Fruit fly (Drosophila melanogaster) ovary, adult (tissue): ENCODE measurements around the gene sima.

ENCODE experiments used
- CG17801 ChIP-seq: fragments of 200-800 bp; optimal IDR thresholded peaks from 2 replicates; lab custom pipeline; 2019; ENCODE audit warnings: missing biosample characterization, mild to moderate bottlenecking, missing genetic modification characterization, moderate library complexity; ENCODE audit not compliant: partially characterized antibody

sima gene

dm6 chr3R:30037630-30038029, 20.5 kb upstream of the sima start, which contains the start of gene ocn:
Gene ocn, minus strand, starts transcription at chr3R:30037730.
- TF ChIP-seq CG17801 (GFP tag; lab: Kevin White, UChicago): no peak

dm6 chr3R:30038628-30039027, 19.5 kb upstream of the sima start, which contains the start of gene janB:
Gene janB, minus strand, starts transcription at chr3R:30038728.
- TF ChIP-seq CG17801 (GFP tag; lab: Kevin White, UChicago): no peak

dm6 chr3R:30039494-30039893, 18.6 kb upstream of the sima start, which contains the start of the genes janA, Sry-alpha and Sry-beta:
Gene janA, minus strand, starts transcription at chr3R:30039533.
Gene Sry-alpha, plus strand, starts transcription at chr3R:30039719.
Gene Sry-beta, plus strand, starts transcription at chr3R:30039719.
- TF ChIP-seq CG17801 (GFP tag; lab: Kevin White, UChicago): no peak

DNA sequence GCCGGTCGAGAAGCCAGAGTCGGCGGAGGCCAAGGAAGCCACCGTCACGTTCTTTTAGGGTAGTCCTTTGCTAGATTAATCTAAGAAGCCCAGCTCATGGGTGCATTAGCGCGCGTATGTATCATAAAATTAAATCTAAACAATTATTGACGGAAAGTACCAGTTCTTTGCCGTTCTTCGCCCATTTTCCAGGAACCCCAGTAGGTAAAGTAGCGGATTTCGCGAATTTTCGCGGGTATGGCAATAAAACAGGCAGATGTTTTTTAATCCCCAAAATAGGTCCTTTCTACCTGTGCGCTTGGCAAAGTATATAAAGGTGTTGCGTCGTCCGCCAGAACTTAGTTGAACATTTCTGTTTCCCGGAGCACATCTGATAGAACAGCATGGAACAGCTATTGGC, 17.2 kb upstream of the sima start:
- no peak for TF ChIP-seq CG17801 (GFP tag; lab: Kevin White, UChicago)

- TF ChIP-seq CG17801 (GFP tag; lab: Kevin White, UChicago): peak; percentile 68
These were observed 14.9 kb upstream of the sima start, which contains the start of gene Sry-delta for dm6 chr3R:30043139-30043744. Gene Sry-delta, plus strand, starts transcription at chr3R:30043341.

dm6 chr3R:30046029-30047001, 11.8 kb upstream of the sima start, which contains the start of the genes RpL32 and CG7943:
Gene RpL32, minus strand, starts transcription at chr3R:30046161.
Gene CG7943, plus strand, starts transcription at chr3R:30046470.
- peak; percentile 95 for TF ChIP-seq CG17801 (GFP tag; lab: Kevin White, UChicago)

DNA sequence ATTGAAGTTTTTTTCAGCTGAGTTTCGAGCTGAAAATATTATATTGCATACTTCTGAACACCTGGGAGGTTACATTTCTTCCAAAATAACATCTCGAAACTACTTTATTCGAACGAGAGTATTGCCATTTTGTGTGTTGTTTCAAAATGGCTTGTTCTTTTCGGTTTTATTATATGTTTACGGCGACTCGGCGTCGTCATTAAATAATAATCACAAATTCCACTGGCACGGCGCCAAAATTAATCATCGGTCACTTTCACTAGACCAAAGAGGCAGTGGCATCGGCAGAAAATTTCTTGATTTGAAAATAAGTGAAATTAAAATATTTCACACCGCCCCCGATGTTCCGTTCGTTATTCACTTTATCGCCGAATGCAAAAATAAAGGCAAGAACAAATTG, 7.7 kb upstream of the sima start:
- no peak for TF ChIP-seq CG17801 (GFP tag; lab: Kevin White, UChicago)

DNA sequence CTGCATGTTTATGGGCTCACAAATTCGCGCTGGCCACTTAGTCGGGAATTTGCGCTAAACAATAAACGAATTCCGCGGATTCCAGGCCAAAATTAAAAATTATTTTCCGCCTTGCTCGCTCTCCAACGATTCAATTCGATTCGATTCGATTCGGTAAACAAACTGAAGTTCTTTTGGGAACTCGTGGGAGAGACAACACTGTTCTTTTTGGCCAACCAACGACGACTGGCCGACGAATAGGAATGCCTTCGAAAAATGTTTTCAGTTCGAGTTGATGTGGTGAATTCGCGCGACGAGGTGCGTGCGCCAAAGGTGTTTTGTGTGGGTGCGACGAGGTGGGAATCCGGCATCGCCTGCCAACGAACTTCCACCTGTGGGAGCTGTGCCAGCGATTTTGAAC, 6.2 kb upstream of the sima start, which contains the start of gene CG15528:
CG15528 (minus strand) TSS at position 180 of the 400 bp plus-strand sequence.
- no peak for TF ChIP-seq CG17801 (GFP tag; lab: Kevin White, UChicago)

- peak; percentile 41 for TF ChIP-seq CG17801 (GFP tag; lab: Kevin White, UChicago)
These were observed 5.6 kb upstream of the sima start, which contains the start of gene Jasper for dm6 chr3R:30052455-30053046. Gene Jasper, plus strand, starts transcription at chr3R:30052514.

dm6 chr3R:30055915-30056544, 2.1 kb upstream of the sima start, which contains the start of the genes Rpp14b and spn-A:
Gene Rpp14b, plus strand, starts transcription at chr3R:30055957.
Gene spn-A, minus strand, starts transcription at chr3R:30056037.
- peak; percentile 8 for TF ChIP-seq CG17801 (GFP tag; lab: Kevin White, UChicago)

dm6 chr3R:30056592-30057135, 1.4 kb upstream of the sima start, which contains the start of the genes CG7950 and Rpp14a:
Gene CG7950, plus strand, starts transcription at chr3R:30056859.
Gene Rpp14a, plus strand, starts transcription at chr3R:30056859.
- TF ChIP-seq CG17801 (GFP tag; lab: Kevin White, UChicago): peak; percentile 90

dm6 chr3R:30059944-30060343, 1.8 kb downstream of the sima start:
- TF ChIP-seq CG17801 (GFP tag; lab: Kevin White, UChicago): no peak

dm6 chr3R:30060451-30061153, 2.5 kb downstream of the sima start:
- no peak for TF ChIP-seq CG17801 (GFP tag; lab: Kevin White, UChicago)
